Worm (Caenorhabditis elegans): ENCODE results near the gene T09A12.1.

T09A12.1 gene

DNA sequence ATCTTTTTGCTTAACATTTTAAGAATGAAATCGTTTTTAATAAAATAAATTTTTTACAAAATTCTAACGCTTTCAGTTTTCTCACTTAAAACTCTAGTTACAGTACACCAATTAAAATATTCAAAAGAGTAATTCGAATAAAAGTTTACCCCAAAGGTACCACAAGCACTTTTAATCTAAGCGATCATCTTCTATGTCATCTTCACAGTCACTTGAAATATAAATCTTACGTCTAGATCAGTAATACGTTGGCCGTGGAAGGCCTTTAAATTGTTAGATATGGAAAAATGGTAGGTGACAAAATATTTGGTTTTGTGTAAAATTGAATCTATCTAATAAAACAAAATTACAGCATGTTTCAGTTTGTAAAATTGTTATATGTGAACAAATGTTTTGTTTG is 3.1 kb downstream of the T09A12.1 start:
- TF ChIP-seq nhr-25 (tag; optimal IDR thresholded peaks at IDR 0.05): peak; percentile 37
- no peak for TF ChIP-seq nhr-12 (tag; optimal IDR thresholded peaks at IDR 0.05)
- no peak for TF ChIP-seq egl-27 (tag; optimal IDR thresholded peaks at IDR 0.05)
- peak; percentile 12 for TF ChIP-seq ceh-16 (tag; optimal IDR thresholded peaks at IDR 0.05)
- peak; percentile 80 for TF ChIP-seq sma-9 (GFP tag; optimal IDR thresholded peaks at IDR 0.05)
- no peak for TF ChIP-seq sma-9 (tag; optimal IDR thresholded peaks at IDR 0.05)
- no peak for TF ChIP-seq lin-13 (GFP tag; optimal IDR thresholded peaks at IDR 0.05)
- no peak for TF ChIP-seq lin-11 (tag; optimal IDR thresholded peaks at IDR 0.05)
- no peak for TF ChIP-seq fos-1 (tag; optimal IDR thresholded peaks at IDR 0.05)
- no peak for TF ChIP-seq ceh-82 (tag; optimal IDR thresholded peaks at IDR 0.05)
- TF ChIP-seq elt-1 (tag; optimal IDR thresholded peaks at IDR 0.05): peak; percentile 86

- TF ChIP-seq ztf-1 (GFP tag; conservative IDR thresholded peaks at IDR 0.05): no peak
- TF ChIP-seq F13H6.1 (tag; optimal IDR thresholded peaks at IDR 0.05): no peak
- no peak for TF ChIP-seq ama-1 (optimal IDR thresholded peaks at IDR 0.05)
- peak; percentile 56 for TF ChIP-seq fos-1 (tag; optimal IDR thresholded peaks at IDR 0.05)
- peak; percentile 27 for TF ChIP-seq sma-9 (GFP tag; optimal IDR thresholded peaks at IDR 0.05)
- TF ChIP-seq sma-9 (tag; optimal IDR thresholded peaks at IDR 0.05): no peak
Observed at ce11 chrIV:8251346-8251745, 7.1 kb downstream of the T09A12.1 start.

ce11 chrIV:8252856-8253255 is 8.6 kb downstream of the T09A12.1 start:
- TF ChIP-seq nhr-12 (tag; optimal IDR thresholded peaks at IDR 0.05) (no peak), elt-1 (tag; optimal IDR thresholded peaks at IDR 0.05) (no peak), R02D3.7 (tag; optimal IDR thresholded peaks at IDR 0.05) (no peak), nhr-11 (tag; optimal IDR thresholded peaks at IDR 0.05) (no peak), nhr-129 (tag; optimal IDR thresholded peaks at IDR 0.05) (peak; percentile 81), ama-1 (optimal IDR thresholded peaks at IDR 0.05) (no peak), Y55F3AM.14 (GFP tag; optimal IDR thresholded peaks at IDR 0.05) (peak; percentile 47), nhr-10 (tag; optimal IDR thresholded peaks at IDR 0.05) (no peak), sma-9 (GFP tag; optimal IDR thresholded peaks at IDR 0.05) (peak; percentile 75), sma-9 (tag; optimal IDR thresholded peaks at IDR 0.05) (no peak), nhr-25 (tag; optimal IDR thresholded peaks at IDR 0.05) (peak; percentile 26), ZK546.5 (tag; optimal IDR thresholded peaks at IDR 0.05) (no peak), mab-5 (tag; optimal IDR thresholded peaks at IDR 0.05) (peak; percentile 25), dmd-4 (tag; optimal IDR thresholded peaks at IDR 0.05) (no peak), C34F6.9 (tag; optimal IDR thresholded peaks at IDR 0.05) (peak; percentile 62), skn-1 (tag; optimal IDR thresholded peaks at IDR 0.05) (peak; percentile 18), alr-1 (tag; optimal IDR thresholded peaks at IDR 0.05) (no peak), egl-27 (tag; optimal IDR thresholded peaks at IDR 0.05) (no peak), crh-2 (tag; optimal IDR thresholded peaks at IDR 0.05) (peak; percentile 58), ztf-11 (tag; optimal IDR thresholded peaks at IDR 0.05) (no peak), sma-3 (GFP tag; optimal IDR thresholded peaks at IDR 0.05) (peak; percentile 56), aly-2 (tag; optimal IDR thresholded peaks at IDR 0.05) (no peak), unc-55 (GFP tag; optimal IDR thresholded peaks at IDR 0.05) (peak; percentile 90), nhr-6 (tag; optimal IDR thresholded peaks at IDR 0.05) (no peak), fos-1 (tag; optimal IDR thresholded peaks at IDR 0.05) (peak; percentile 66), sem-4 (tag; optimal IDR thresholded peaks at IDR 0.05) (peak; percentile 35), nhr-77 (tag; optimal IDR thresholded peaks at IDR 0.05) (no peak), F13H6.1 (tag; optimal IDR thresholded peaks at IDR 0.05) (peak; percentile 63), blmp-1 (tag; optimal IDR thresholded peaks at IDR 0.05; ENCODE audit: insufficient read depth) (no peak), unc-62 (GFP tag; optimal IDR thresholded peaks at IDR 0.05) (no peak), ztf-1 (GFP tag; conservative IDR thresholded peaks at IDR 0.05) (no peak), snpc-4 (tag; optimal IDR thresholded peaks at IDR 0.05) (no peak), lin-11 (tag; optimal IDR thresholded peaks at IDR 0.05) (peak; percentile 66), nhr-23 (tag; optimal IDR thresholded peaks at IDR 0.05) (no peak), mbf-1 (tag; optimal IDR thresholded peaks at IDR 0.05) (no peak), ceh-16 (tag; optimal IDR thresholded peaks at IDR 0.05) (peak; percentile 15), peb-1 (tag; optimal IDR thresholded peaks at IDR 0.05) (no peak), lin-39 (tag; optimal IDR thresholded peaks at IDR 0.05) (no peak), nhr-21 (tag; optimal IDR thresholded peaks at IDR 0.05) (peak; percentile 77), mdl-1 (tag; optimal IDR thresholded peaks at IDR 0.05) (peak; percentile 52 to 66), lsy-2 (tag; optimal IDR thresholded peaks at IDR 0.05) (peak; percentile 45 to 65), elt-3 (tag; optimal IDR thresholded peaks at IDR 0.05) (no peak), unc-39 (tag; optimal IDR thresholded peaks at IDR 0.05) (no peak), nhr-237 (tag; optimal IDR thresholded peaks at IDR 0.05) (no peak), ceh-82 (tag; optimal IDR thresholded peaks at IDR 0.05) (no peak), gmeb-1 (tag; optimal IDR thresholded peaks at IDR 0.05) (peak; percentile 53), ztf-4 (tag; optimal IDR thresholded peaks at IDR 0.05) (no peak), lin-13 (GFP tag; optimal IDR thresholded peaks at IDR 0.05) (peak; percentile 46), zag-1 (tag; optimal IDR thresholded peaks at IDR 0.05) (no peak)
